Fruit fly (Drosophila melanogaster) whole organism, embryonic: Measurements from ENCODE around the gene CG43645.
A peak's percentile ranks its signal among the peaks of the same experiment; 100 is the strongest.

Experiments used
- Ada2b ChIP-seq: fragments of 200-800 bp; sonication (Bioruptor generic); IDR thresholded peaks from 2 replicates; pipeline ENCODE4 v1.3.6; 2022; ENCODE audit warnings: missing biosample characterization, missing genetic modification characterization
- Blimp-1 ChIP-seq: fragments of 200-800 bp; sonication (Bioruptor generic); optimal IDR thresholded peaks from 3 replicates; lab custom pipeline; 2018; ENCODE audit warnings: missing biosample characterization, missing genetic modification characterization, mild to moderate bottlenecking, moderate library complexity, missing genetic modification reagents
- CG12299 ChIP-seq: fragments of 200-800 bp; sonication (Bioruptor generic); optimal IDR thresholded peaks from 2 replicates; lab custom pipeline; 2018; ENCODE audit warnings: missing biosample characterization, mild to moderate bottlenecking, missing genetic modification characterization
- CG14441 ChIP-seq: fragments of 200-800 bp; sonication (Bioruptor generic); IDR thresholded peaks from 2 replicates; pipeline ENCODE4 v1.3.6; 2022; ENCODE audit warnings: missing biosample characterization, missing genetic modification characterization
- CG15269 ChIP-seq: fragments of 200-800 bp; sonication (Bioruptor generic); optimal IDR thresholded peaks from 2 replicates; lab custom pipeline; 2018; ENCODE audit warnings: missing biosample characterization, mild to moderate bottlenecking, missing genetic modification characterization, moderate library complexity
- CG16815 ChIP-seq: fragments of 200-800 bp; sonication (Bioruptor generic); optimal IDR thresholded peaks from 3 replicates; lab custom pipeline; 2017; ENCODE audit warnings: missing biosample characterization, mild to moderate bottlenecking, missing genetic modification characterization
- CG17612 ChIP-seq: fragments of 200-800 bp; sonication (Bioruptor generic); IDR thresholded peaks from 2 replicates; pipeline ENCODE4 v1.3.6; 2022; ENCODE audit warnings: missing biosample characterization, missing genetic modification characterization
- CG17829 ChIP-seq: fragments of 200-800 bp; optimal IDR thresholded peaks from 2 replicates; lab custom pipeline; 2019; ENCODE audit warnings: missing biosample characterization, mild to moderate bottlenecking, missing genetic modification characterization, moderate library complexity
- CG1792 ChIP-seq: fragments of 200-800 bp; sonication (Bioruptor generic); optimal IDR thresholded peaks from 2 replicates; lab custom pipeline; 2016; ENCODE audit warnings: missing biosample characterization, missing genetic modification characterization
- CG2875 ChIP-seq: fragments of 200-800 bp; sonication (Bioruptor generic); optimal IDR thresholded peaks from 2 replicates; lab custom pipeline; 2017; ENCODE audit warnings: missing biosample characterization, mild to moderate bottlenecking, missing genetic modification characterization, missing genetic modification reagents
- CG3407 ChIP-seq: fragments of 200-800 bp; sonication (Bioruptor generic); optimal IDR thresholded peaks from 2 replicates; lab custom pipeline; 2018; ENCODE audit warnings: missing biosample characterization, mild to moderate bottlenecking, missing genetic modification characterization
- CG3995 ChIP-seq: fragments of 200-800 bp; sonication (Bioruptor generic); optimal IDR thresholded peaks from 3 replicates; lab custom pipeline; 2016; ENCODE audit warnings: missing biosample characterization, missing genetic modification characterization
- CG4328 ChIP-seq: fragments of 200-800 bp; sonication (Bioruptor generic); optimal IDR thresholded peaks from 3 replicates; lab custom pipeline; 2017; ENCODE audit warnings: missing biosample characterization, missing genetic modification reagents, missing genetic modification characterization
- CG4730 ChIP-seq: fragments of 200-800 bp; sonication (Bioruptor generic); IDR thresholded peaks from 2 replicates; pipeline ENCODE4 v1.3.6; 2022; ENCODE audit warnings: missing biosample characterization, missing genetic modification characterization
- CG5953 ChIP-seq: fragments of 200-800 bp; sonication (Bioruptor generic); IDR thresholded peaks from 2 replicates; pipeline ENCODE4 v1.3.6; 2022; ENCODE audit warnings: missing biosample characterization, missing genetic modification characterization
- CG7928 ChIP-seq: fragments of 200-800 bp; sonication (Bioruptor generic); optimal IDR thresholded peaks from 2 replicates; lab custom pipeline; 2017; ENCODE audit warnings: missing biosample characterization, mild to moderate bottlenecking, missing genetic modification characterization
- CG7963 ChIP-seq: fragments of 200-800 bp; sonication (Bioruptor generic); IDR thresholded peaks from 3 replicates; pipeline ENCODE4 v1.3.6; 2022; ENCODE audit warnings: missing biosample characterization, missing genetic modification characterization; ENCODE audit not compliant: partially characterized antibody
- CG8478 ChIP-seq: fragments of >200 bp; optimal IDR thresholded peaks from 2 replicates; lab custom pipeline; 2018
- CG9609 ChIP-seq: fragments of 200-800 bp; sonication (Bioruptor generic); optimal IDR thresholded peaks from 3 replicates; lab custom pipeline; 2016; ENCODE audit warnings: missing biosample characterization, missing genetic modification characterization
- CkIIα-i1 ChIP-seq: fragments of 200-800 bp; sonication (Bioruptor generic); IDR thresholded peaks from 2 replicates; pipeline ENCODE4 v1.3.6; 2022; ENCODE audit warnings: missing biosample characterization, missing genetic modification characterization
- Dip3 ChIP-seq: fragments of 200-800 bp; sonication (Bioruptor generic); optimal IDR thresholded peaks from 3 replicates; lab custom pipeline; 2016; ENCODE audit warnings: missing biosample characterization, missing genetic modification characterization
- Doc3 ChIP-seq: fragments of 200-800 bp; sonication (Bioruptor generic); IDR thresholded peaks from 3 replicates; pipeline ENCODE4 v1.3.6; 2022; ENCODE audit warnings: missing biosample characterization, missing genetic modification characterization; ENCODE audit not compliant: partially characterized antibody
- Dp ChIP-seq: fragments of 200-800 bp; sonication (Bioruptor generic); optimal IDR thresholded peaks from 2 replicates; lab custom pipeline; 2018; ENCODE audit warnings: missing biosample characterization, mild to moderate bottlenecking, missing genetic modification characterization, moderate library complexity
- Hr3 ChIP-seq: fragments of 200-800 bp; sonication (Bioruptor generic); optimal IDR thresholded peaks from 3 replicates; lab custom pipeline; 2016; ENCODE audit warnings: missing biosample characterization, missing genetic modification characterization
- Hr51 ChIP-seq, 2 experiments: fragments of 200-800 bp; sonication (Bioruptor generic); optimal IDR thresholded peaks; 2 replicates in 1 of 2; 3 replicates in 1 of 2; lab custom pipeline; 2016 to 2018; ENCODE audit warnings: missing biosample characterization in 2 of 2, missing genetic modification characterization in 2 of 2, mild to moderate bottlenecking in 1 of 2, moderate library complexity in 1 of 2
- Lpt ChIP-seq: fragments of >200 bp; optimal IDR thresholded peaks from 2 replicates; lab custom pipeline; 2018; ENCODE audit warnings: missing biosample characterization, missing genetic modification characterization
- Rx ChIP-seq: fragments of 200-800 bp; sonication (Bioruptor generic); IDR thresholded peaks from 2 replicates; pipeline ENCODE4 v1.3.6; 2022; ENCODE audit warnings: missing biosample characterization, missing genetic modification characterization
- Stat92E ChIP-seq, 3 experiments: fragments of >200 bp in 2 of 3; fragments of 200-800 bp in 1 of 3; sonication (Bioruptor generic) in 1 of 3; optimal IDR thresholded peaks; 2 replicates each; lab custom pipeline; 2017 to 2019; ENCODE audit warnings: missing biosample characterization in 3 of 3, missing genetic modification characterization in 3 of 3, mild to moderate bottlenecking in 1 of 3, moderate library complexity in 1 of 3
- TFAM ChIP-seq: fragments of 200-800 bp; sonication (Bioruptor generic); optimal IDR thresholded peaks from 2 replicates; lab custom pipeline; 2017; ENCODE audit warnings: missing biosample characterization, missing genetic modification characterization, inconsistent platforms
- Trl ChIP-seq, 3 experiments: fragments of >200 bp in 2 of 3; fragments of 200-800 bp in 1 of 3; sonication (Bioruptor generic) in 1 of 3; optimal IDR thresholded peaks; 2 replicates in 1 of 3; 3 replicates in 2 of 3; lab custom pipeline; 2016 to 2017; ENCODE audit warnings: missing biosample characterization in 1 of 3, missing genetic modification characterization in 1 of 3
- ac ChIP-seq: fragments of 200-800 bp; sonication (Bioruptor generic); optimal IDR thresholded peaks from 3 replicates; lab custom pipeline; 2017; ENCODE audit warnings: missing biosample characterization, mild to moderate bottlenecking, missing genetic modification characterization
- amos ChIP-seq: fragments of 200-800 bp; sonication (Bioruptor generic); IDR thresholded peaks from 2 replicates; pipeline ENCODE4 v1.3.6; 2022; ENCODE audit warnings: missing biosample characterization, missing genetic modification characterization; ENCODE audit not compliant: partially characterized antibody
- aop ChIP-seq: fragments of 200-800 bp; sonication (Bioruptor generic); IDR thresholded peaks from 2 replicates; pipeline ENCODE4 v1.3.6; 2022; ENCODE audit warnings: missing biosample characterization, missing genetic modification characterization
- br ChIP-seq: fragments of >200 bp; optimal IDR thresholded peaks from 2 replicates; lab custom pipeline; 2017
- caup ChIP-seq: fragments of 200-800 bp; sonication (Bioruptor generic); optimal IDR thresholded peaks from 3 replicates; lab custom pipeline; 2017; ENCODE audit warnings: missing biosample characterization, mild to moderate bottlenecking, missing genetic modification characterization, moderate library complexity; ENCODE audit not compliant: severe bottlenecking
- ci ChIP-seq: fragments of 200-800 bp; sonication (Bioruptor generic); IDR thresholded peaks from 3 replicates; pipeline ENCODE4 v1.3.6; 2022; ENCODE audit warnings: missing biosample characterization, missing genetic modification characterization
- crol ChIP-seq: fragments of 200-800 bp; sonication (Bioruptor generic); IDR thresholded peaks from 2 replicates; pipeline ENCODE4 v1.3.6; 2022; ENCODE audit warnings: missing biosample characterization, missing genetic modification characterization
- crp ChIP-seq, 2 experiments: fragments of 200-800 bp; sonication (Bioruptor generic); optimal IDR thresholded peaks; 2 replicates in 1 of 2; 3 replicates in 1 of 2; lab custom pipeline; 2017; ENCODE audit warnings: missing biosample characterization in 2 of 2, missing genetic modification characterization in 2 of 2, mild to moderate bottlenecking in 1 of 2, moderate library complexity in 1 of 2
- gcm ChIP-seq: fragments of 200-800 bp; sonication (Bioruptor generic); optimal IDR thresholded peaks from 2 replicates; lab custom pipeline; 2019; ENCODE audit warnings: missing biosample characterization, mild to moderate bottlenecking, missing genetic modification characterization, moderate library complexity
- hb ChIP-seq: fragments of 200-800 bp; sonication (Bioruptor generic); IDR thresholded peaks from 3 replicates; pipeline ENCODE4 v1.3.6; 2022; ENCODE audit warnings: missing biosample characterization, missing genetic modification characterization; ENCODE audit not compliant: partially characterized antibody
- hkb ChIP-seq, 2 experiments: fragments of 200-800 bp in 1 of 2; fragments of >200 bp in 1 of 2; sonication (Bioruptor generic) in 1 of 2; IDR thresholded peaks in 1 of 2; optimal IDR thresholded peaks in 1 of 2; 2 replicates each; pipeline versions ENCODE4 v1.3.6 to Lab custom; 2017 to 2022; ENCODE audit warnings: missing biosample characterization in 1 of 2, missing genetic modification characterization in 1 of 2
- nau ChIP-seq: fragments of 200-800 bp; sonication (Bioruptor generic); optimal IDR thresholded peaks from 3 replicates; lab custom pipeline; 2017; ENCODE audit warnings: missing biosample characterization, mild to moderate bottlenecking, missing genetic modification characterization, missing genetic modification reagents
- nerfin-2 ChIP-seq: fragments of 200-800 bp; sonication (Bioruptor generic); IDR thresholded peaks from 2 replicates; pipeline ENCODE4 v1.3.6; 2022; ENCODE audit warnings: missing biosample characterization, missing genetic modification characterization; ENCODE audit not compliant: partially characterized antibody
- otp ChIP-seq: fragments of 200-800 bp; sonication (Bioruptor generic); IDR thresholded peaks from 3 replicates; pipeline ENCODE4, ENCODE4 v1.3.6; 2022; ENCODE audit warnings: missing biosample characterization, missing genetic modification characterization
- peb ChIP-seq: fragments of 200-800 bp; sonication (Bioruptor generic); IDR thresholded peaks from 2 replicates; pipeline ENCODE4 v1.3.6; 2022; ENCODE audit warnings: missing biosample characterization, missing genetic modification characterization
- slou ChIP-seq: fragments of 200-800 bp; sonication (Bioruptor generic); optimal IDR thresholded peaks from 3 replicates; lab custom pipeline; 2016; ENCODE audit warnings: missing biosample characterization, missing genetic modification characterization
- slp2 ChIP-seq: fragments of 200-800 bp; sonication (Bioruptor generic); optimal IDR thresholded peaks from 2 replicates; lab custom pipeline; 2016; ENCODE audit warnings: missing biosample characterization, missing genetic modification characterization
- sna ChIP-seq: fragments of 200-800 bp; sonication (Bioruptor generic); IDR thresholded peaks from 2 replicates; pipeline ENCODE4 v1.3.6; 2022; ENCODE audit warnings: missing biosample characterization, missing genetic modification characterization; ENCODE audit not compliant: partially characterized antibody

CG43645 gene

dm6 chr2L:17480943-17481580, 4.5 kb upstream of the CG43645 start, which contains the start of the genes fws and Lamtor3 (continued):
- TF ChIP-seq CG4730 (GFP tag; lab: Robert Waterston, UW) (peak; percentile 99), aop (peak; percentile 93), CG3995 (GFP tag; lab: Kevin White, UChicago) (peak; percentile 73), CG16815 (GFP tag; lab: Kevin White, UChicago) (peak; percentile 98), gcm (GFP tag; lab: Kevin White, UChicago) (peak; percentile 97), CG12299 (tag; lab: Kevin White, UChicago) (peak; percentile 94), CG1792 (GFP tag; lab: Kevin White, UChicago) (peak; percentile 48), Doc3 (GFP tag; lab: Robert Waterston, UW) (peak; percentile 53; the same call in 2 of the 3 replicates), CG2875 (GFP tag; lab: Kevin White, UChicago) (peak; percentile 98), CG17829 (tag; lab: Kevin White, UChicago) (peak; percentile 98), Ada2b (peak; percentile 99), CG4328 (GFP tag; lab: Kevin White, UChicago) (peak; percentile 33), ci (GFP tag; lab: Robert Waterston, UW) (peak; percentile 99), Dip3 (GFP tag; lab: Kevin White, UChicago) (peak; percentile 92), ac (GFP tag; lab: Kevin White, UChicago) (peak; percentile 86), caup (GFP tag; lab: Kevin White, UChicago) (peak; percentile 97), Lpt (GFP tag; lab: Kevin White, UChicago) (no peak), crp (GFP tag; optimal IDR thresholded peaks at IDR 0.05; lab: Kevin White, UChicago) (peak in 1 of 2 experiments; percentile 87), Hr3 (peak; percentile 99), Rx (peak; percentile 99), slou (GFP tag; lab: Kevin White, UChicago) (peak; percentile 97), crol (GFP tag; lab: Robert Waterston, UW) (peak; percentile 75), peb (GFP tag; lab: Robert Waterston, UW) (peak; percentile 98), nau (GFP tag; lab: Kevin White, UChicago) (peak; percentile 96), Trl (optimal IDR thresholded peaks at IDR 0.05; lab: Kevin White, UChicago) (no peak), Trl (GFP tag; optimal IDR thresholded peaks at IDR 0.05; lab: Kevin White, UChicago) (peak; percentile 77), CG14441 (GFP tag; lab: Robert Waterston, UW) (peak; percentile 100), CG9609 (GFP tag; lab: Kevin White, UChicago) (peak; percentile 90), nerfin-2 (GFP tag; lab: Robert Waterston, UW) (0 out of 2 replicates have a peak, but pooled peaks have one; percentile 42), CkIIα-i1 (peak; percentile 96), br (lab: Kevin White, UChicago) (no peak), hb (GFP tag; lab: Robert Waterston, UW) (no peak), Stat92E (GFP tag; optimal IDR thresholded peaks at IDR 0.05; lab: Kevin White, UChicago) (peak in 1 of 3 experiments; percentile 49), Dp (GFP tag; lab: Kevin White, UChicago) (peak; percentile 56), hkb (optimal IDR thresholded peaks at IDR 0.05; lab: Kevin White, UChicago) (no peak), hkb (GFP tag; IDR thresholded peaks at IDR 0.05; lab: Robert Waterston, UW) (peak; percentile 99), CG17612 (GFP tag; lab: Robert Waterston, UW) (peak; percentile 97), otp (GFP tag; lab: Robert Waterston, UW) (peak; percentile 98), CG8478 (lab: Kevin White, UChicago) (no peak), CG7928 (peak; percentile 83), amos (no peak), CG5953 (GFP tag; lab: Robert Waterston, UW) (peak; percentile 99), Hr51 (GFP tag; optimal IDR thresholded peaks at IDR 0.05; lab: Kevin White, UChicago) (peak; percentile 91 to 98), CG15269 (tag; lab: Kevin White, UChicago) (peak; percentile 98), sna (GFP tag; lab: Robert Waterston, UW) (0 out of 2 replicates have a peak, but pooled peaks have one; percentile 40), Blimp-1 (peak; percentile 96), CG7963 (GFP tag; lab: Robert Waterston, UW) (0 out of 3 replicates have a peak, but pooled peaks have one; percentile 43), slp2 (GFP tag; lab: Kevin White, UChicago) (peak; percentile 85), CG3407 (GFP tag; lab: Kevin White, UChicago) (peak; percentile 97), TFAM (GFP tag; lab: Kevin White, UChicago) (peak; percentile 70)
